Fruit fly (Drosophila melanogaster) whole organism, prepupa: ENCODE measurements around the gene tbc.

ENCODE experiments used
- Blimp-1 ChIP-seq: fragments of 200-800 bp; sonication (Bioruptor generic); optimal IDR thresholded peaks from 3 replicates; lab custom pipeline; 2017; ENCODE audit warnings: missing biosample characterization, missing genetic modification characterization, mild to moderate bottlenecking, moderate library complexity, missing genetic modification reagents
- CG10631 ChIP-seq: fragments of 200-800 bp; sonication (Bioruptor generic); optimal IDR thresholded peaks from 2 replicates; lab custom pipeline; 2016; ENCODE audit warnings: missing biosample characterization, missing genetic modification characterization
- CG10669 ChIP-seq: fragments of 200-800 bp; sonication (Bioruptor generic); optimal IDR thresholded peaks from 3 replicates; lab custom pipeline; 2018; ENCODE audit warnings: missing biosample characterization, mild to moderate bottlenecking, missing genetic modification characterization, moderate library complexity
- CG11294 ChIP-seq: fragments of 200-800 bp; sonication (Bioruptor generic); IDR thresholded peaks from 2 replicates; pipeline ENCODE4 v1.3.6; 2022; ENCODE audit warnings: missing biosample characterization, missing genetic modification characterization
- CG11762 ChIP-seq: fragments of 200-800 bp; sonication (Bioruptor generic); optimal IDR thresholded peaks from 3 replicates; lab custom pipeline; 2016; ENCODE audit warnings: missing biosample characterization, missing genetic modification characterization; ENCODE audit not compliant: insufficient read depth
- CG1621 ChIP-seq: fragments of 200-800 bp; sonication (Bioruptor generic); optimal IDR thresholded peaks from 3 replicates; lab custom pipeline; 2018; ENCODE audit warnings: missing biosample characterization, mild to moderate bottlenecking, missing genetic modification characterization
- CG16779 ChIP-seq: fragments of 200-800 bp; sonication (Bioruptor generic); optimal IDR thresholded peaks from 3 replicates; lab custom pipeline; 2017; ENCODE audit warnings: missing biosample characterization, mild to moderate bottlenecking, missing genetic modification characterization
- CG31627 ChIP-seq: fragments of 200-800 bp; sonication (Bioruptor generic); optimal IDR thresholded peaks from 3 replicates; lab custom pipeline; 2016; ENCODE audit warnings: missing biosample characterization, missing genetic modification characterization
- CG32006 ChIP-seq: fragments of 200-800 bp; sonication (Bioruptor generic); optimal IDR thresholded peaks from 3 replicates; lab custom pipeline; 2017; ENCODE audit warnings: missing biosample characterization, mild to moderate bottlenecking, missing genetic modification characterization
- CG34406 ChIP-seq: fragments of 200-800 bp; sonication (Bioruptor generic); optimal IDR thresholded peaks from 3 replicates; lab custom pipeline; 2016; ENCODE audit warnings: missing biosample characterization, missing genetic modification characterization
- CG3919 ChIP-seq: fragments of 200-800 bp; sonication (Bioruptor generic); optimal IDR thresholded peaks from 3 replicates; lab custom pipeline; 2016; ENCODE audit warnings: missing biosample characterization, missing genetic modification characterization
- CG4318 ChIP-seq: fragments of 200-800 bp; sonication (Bioruptor generic); optimal IDR thresholded peaks from 3 replicates; lab custom pipeline; 2017; ENCODE audit warnings: missing biosample characterization, mild to moderate bottlenecking, missing genetic modification characterization
- CG6163 ChIP-seq: fragments of 200-800 bp; sonication (Bioruptor generic); IDR thresholded peaks from 3 replicates; pipeline ENCODE4 v1.3.6; 2022; ENCODE audit warnings: missing biosample characterization, missing genetic modification characterization
- CG6276 ChIP-seq: fragments of 200-800 bp; sonication (Bioruptor generic); optimal IDR thresholded peaks from 2 replicates; lab custom pipeline; 2017; ENCODE audit warnings: missing biosample characterization, mild to moderate bottlenecking, missing genetic modification characterization
- CG6792 ChIP-seq: fragments of 200-800 bp; sonication (Bioruptor generic); optimal IDR thresholded peaks from 3 replicates; lab custom pipeline; 2016; ENCODE audit warnings: missing biosample characterization, missing genetic modification characterization
- CG7368 ChIP-seq: fragments of 200-800 bp; sonication (Bioruptor generic); optimal IDR thresholded peaks from 3 replicates; lab custom pipeline; 2016; ENCODE audit warnings: missing biosample characterization, missing genetic modification characterization
- CG8319 ChIP-seq: fragments of 200-800 bp; sonication (Bioruptor generic); optimal IDR thresholded peaks from 3 replicates; lab custom pipeline; 2016; ENCODE audit warnings: missing biosample characterization, missing genetic modification characterization
- Eip78C ChIP-seq: fragments of 200-800 bp; sonication (Bioruptor generic); peaks from one replicate; lab custom pipeline; 2016; ENCODE audit warnings: missing biosample characterization, missing genetic modification characterization
- Ets21C ChIP-seq: fragments of 200-800 bp; sonication (Bioruptor generic); optimal IDR thresholded peaks from 3 replicates; lab custom pipeline; 2016; ENCODE audit warnings: missing biosample characterization, missing genetic modification characterization
- Hr38 ChIP-seq: sonication (Bioruptor generic); optimal IDR thresholded peaks from 2 replicates; lab custom pipeline; 2016; ENCODE audit warnings: missing biosample characterization, missing genetic modification characterization
- Lpt ChIP-seq: fragments of 200-800 bp; sonication (Bioruptor generic); optimal IDR thresholded peaks from 3 replicates; lab custom pipeline; 2016; ENCODE audit warnings: missing biosample characterization, missing genetic modification characterization
- Met ChIP-seq: fragments of 200-800 bp; sonication (Bioruptor generic); optimal IDR thresholded peaks from 3 replicates; lab custom pipeline; 2016; ENCODE audit warnings: missing biosample characterization, missing genetic modification characterization
- OdsH ChIP-seq: fragments of 200-800 bp; sonication (Bioruptor generic); optimal IDR thresholded peaks from 3 replicates; lab custom pipeline; 2016; ENCODE audit warnings: missing biosample characterization, missing genetic modification characterization
- Sox102F ChIP-seq: fragments of 200-800 bp; sonication (Bioruptor generic); optimal IDR thresholded peaks from 2 replicates; lab custom pipeline; 2016; ENCODE audit warnings: missing biosample characterization, mild to moderate bottlenecking, missing genetic modification characterization
- Sox14 ChIP-seq: fragments of 200-800 bp; sonication (Bioruptor generic); optimal IDR thresholded peaks from 3 replicates; lab custom pipeline; 2016; ENCODE audit warnings: missing biosample characterization, missing genetic modification characterization
- Sox15 ChIP-seq: fragments of 200-800 bp; sonication (Bioruptor generic); optimal IDR thresholded peaks from 3 replicates; lab custom pipeline; 2016; ENCODE audit warnings: missing biosample characterization, missing genetic modification characterization
- cyc ChIP-seq: fragments of 200-800 bp; sonication (Bioruptor generic); optimal IDR thresholded peaks from 3 replicates; lab custom pipeline; 2016; ENCODE audit warnings: missing biosample characterization, missing genetic modification characterization
- dac ChIP-seq: fragments of 200-800 bp; sonication (Bioruptor generic); optimal IDR thresholded peaks from 2 replicates; lab custom pipeline; 2017; ENCODE audit warnings: missing biosample characterization, mild to moderate bottlenecking, missing genetic modification characterization
- dsx ChIP-seq: fragments of 200-800 bp; optimal IDR thresholded peaks from 3 replicates; lab custom pipeline; 2019; ENCODE audit warnings: missing biosample characterization, mild to moderate bottlenecking, missing genetic modification characterization, moderate library complexity; ENCODE audit not compliant: poor library complexity, severe bottlenecking
- eg ChIP-seq: fragments of 200-800 bp; sonication (Bioruptor generic); IDR thresholded peaks from 3 replicates; pipeline ENCODE4 v1.3.6; 2022; ENCODE audit warnings: missing biosample characterization, missing genetic modification characterization
- fd59A ChIP-seq: fragments of 200-800 bp; sonication (Bioruptor generic); optimal IDR thresholded peaks from 2 replicates; lab custom pipeline; 2017; ENCODE audit warnings: missing biosample characterization, mild to moderate bottlenecking, missing genetic modification characterization, missing genetic modification reagents
- fd85E ChIP-seq: fragments of 200-800 bp; sonication (Bioruptor generic); optimal IDR thresholded peaks from 3 replicates; lab custom pipeline; 2016; ENCODE audit warnings: missing biosample characterization, missing genetic modification characterization
- net ChIP-seq: fragments of 200-800 bp; sonication (Bioruptor generic); optimal IDR thresholded peaks from 3 replicates; lab custom pipeline; 2016; ENCODE audit warnings: missing biosample characterization, missing genetic modification characterization
- pdm3 ChIP-seq: fragments of 200-800 bp; sonication (Bioruptor generic); optimal IDR thresholded peaks from 3 replicates; lab custom pipeline; 2016; ENCODE audit warnings: missing biosample characterization, missing genetic modification characterization
- salr ChIP-seq, 2 experiments: fragments of 200-800 bp; sonication (Bioruptor generic); optimal IDR thresholded peaks; 3 replicates each; lab custom pipeline; 2016 to 2018; ENCODE audit warnings: missing biosample characterization in 2 of 2, missing genetic modification characterization in 2 of 2, mild to moderate bottlenecking in 1 of 2
- spab ChIP-seq: fragments of 200-800 bp; sonication (Bioruptor generic); optimal IDR thresholded peaks from 2 replicates; lab custom pipeline; 2017; ENCODE audit warnings: missing biosample characterization, mild to moderate bottlenecking, missing genetic modification characterization, missing genetic modification reagents
- ss ChIP-seq, 2 experiments: fragments of 200-800 bp; sonication (Bioruptor generic); optimal IDR thresholded peaks; 2 replicates in 1 of 2; 3 replicates in 1 of 2; lab custom pipeline; 2017 to 2018; ENCODE audit warnings: mild to moderate bottlenecking in 2 of 2, missing biosample characterization in 2 of 2, missing genetic modification characterization in 2 of 2, moderate library complexity in 1 of 2
- topi ChIP-seq: fragments of 200-800 bp; sonication (Bioruptor generic); optimal IDR thresholded peaks from 3 replicates; lab custom pipeline; 2016; ENCODE audit warnings: missing biosample characterization, missing genetic modification characterization

Gene tbc

DNA sequence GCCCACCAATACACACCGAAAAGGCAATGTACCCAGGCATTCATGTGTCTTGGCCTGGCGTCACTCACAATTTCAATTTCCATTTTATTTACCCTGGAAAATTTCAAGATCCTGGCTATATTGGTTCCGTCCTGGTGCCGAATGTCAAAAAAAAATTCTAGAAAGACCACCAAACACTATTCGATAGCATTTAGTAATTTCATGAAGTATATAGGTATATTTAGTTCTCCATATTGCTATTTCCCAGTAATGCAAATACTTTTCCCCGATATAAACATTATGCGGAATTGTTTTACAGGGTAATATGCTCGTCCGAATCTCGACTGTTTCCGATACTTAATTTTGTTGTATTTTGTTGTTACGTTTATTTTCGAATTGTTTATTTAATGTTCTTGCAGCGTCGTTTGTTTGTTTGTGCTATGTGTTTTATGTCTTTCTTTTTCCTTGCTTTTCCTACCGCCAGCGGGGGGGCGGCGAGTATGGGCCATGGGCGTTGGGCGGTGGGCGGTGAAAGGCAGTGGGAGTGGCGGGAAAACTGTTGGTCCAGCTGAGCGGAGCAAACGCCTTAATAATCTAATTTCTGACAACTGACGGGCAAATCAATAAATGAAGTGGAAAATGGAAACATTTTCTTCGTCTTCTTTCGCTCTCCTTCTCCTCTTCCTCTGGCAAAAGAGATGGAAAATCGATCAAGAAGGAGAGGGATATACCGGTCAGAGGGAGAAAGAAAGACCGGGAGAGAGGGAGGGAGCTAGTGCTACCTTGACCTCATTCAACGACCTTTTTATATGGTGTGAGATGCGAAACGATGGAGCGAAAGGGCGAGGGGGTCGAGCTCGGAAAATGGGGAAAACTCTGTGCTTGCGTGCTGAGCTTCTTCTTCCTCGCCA, 46.9 kb downstream of the tbc start (continued):
- TF ChIP-seq ss (GFP tag; optimal IDR thresholded peaks at IDR 0.05; lab: Kevin White, UChicago) (peak in 1 of 2 experiments; percentile 8), CG8319 (GFP tag; lab: Kevin White, UChicago) (no peak), CG6163 (peak; percentile 53; the same call in 1 of the 3 replicates), Lpt (GFP tag; lab: Kevin White, UChicago) (peak; percentile 49), CG34406 (peak; percentile 57), fd85E (no peak), CG10669 (GFP tag; lab: Kevin White, UChicago) (peak; percentile 39), dsx (GFP tag; lab: Kevin White, UChicago) (peak; percentile 14), CG6276 (peak; percentile 9), CG31627 (GFP tag; lab: Kevin White, UChicago) (peak; percentile 68), cyc (GFP tag; lab: Kevin White, UChicago) (peak; percentile 68), Sox14 (GFP tag; lab: Kevin White, UChicago) (peak; percentile 46), CG11294 (GFP tag; lab: Robert Waterston, UW) (peak; percentile 43; the same call in 1 of the 2 replicates), topi (GFP tag; lab: Kevin White, UChicago) (peak; percentile 66), Ets21C (peak; percentile 44), spab (GFP tag; lab: Kevin White, UChicago) (no peak), OdsH (GFP tag; lab: Kevin White, UChicago) (peak; percentile 53), Hr38 (no peak), net (GFP tag; lab: Kevin White, UChicago) (peak; percentile 56), CG7368 (GFP tag; lab: Kevin White, UChicago) (peak; percentile 53), CG3919 (GFP tag; lab: Kevin White, UChicago) (peak; percentile 42), Sox15 (GFP tag; lab: Kevin White, UChicago) (peak; percentile 20), CG4318 (peak; percentile 5), Sox102F (GFP tag; lab: Kevin White, UChicago) (peak; percentile 65), fd59A (no peak), CG32006 (GFP tag; lab: Kevin White, UChicago) (peak; percentile 67), eg (peak; percentile 60; the same call in 2 of the 3 replicates), CG1621 (no peak), Met (GFP tag; lab: Kevin White, UChicago) (peak; percentile 72), CG16779 (tag; lab: Kevin White, UChicago) (no peak), CG6792 (GFP tag; lab: Kevin White, UChicago) (peak; percentile 46), CG11762 (GFP tag; lab: Kevin White, UChicago) (peak; percentile 24), Blimp-1 (GFP tag; lab: Kevin White, UChicago) (no peak), Eip78C (GFP tag; lab: Kevin White, UChicago) (peak; percentile 85), pdm3 (GFP tag; lab: Kevin White, UChicago) (peak; percentile 60)
- TF ChIP-seq, all 60 proteins: peak for 47

DNA sequence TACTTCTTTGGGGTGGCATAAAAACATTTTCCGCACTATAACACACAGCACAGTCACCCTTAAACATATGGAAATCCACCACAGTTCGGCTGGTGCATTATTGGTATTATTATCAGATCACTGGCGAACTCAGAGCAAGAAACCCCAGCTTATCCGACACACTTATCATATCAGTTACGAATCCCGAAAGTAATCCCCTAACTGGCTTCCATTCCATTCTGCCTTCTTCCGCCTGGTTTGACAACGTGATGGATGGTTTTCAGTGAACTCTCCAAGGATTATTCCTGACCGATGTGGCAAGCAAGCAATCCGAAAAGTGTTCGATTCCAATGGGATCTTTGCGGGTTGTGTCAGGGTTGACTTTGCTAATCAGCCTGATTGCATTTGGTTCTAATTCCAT, 49.9 kb downstream of the tbc start:
- TF ChIP-seq Sox14 (GFP tag; lab: Kevin White, UChicago), result no peak
- TF ChIP-seq CG10631 (GFP tag; lab: Kevin White, UChicago), result no peak
- no peak for TF ChIP-seq dac (GFP tag; lab: Kevin White, UChicago)
- TF ChIP-seq CG32006 (GFP tag; lab: Kevin White, UChicago), result no peak
- TF ChIP-seq CG6276, result no peak
- no peak for TF ChIP-seq salr (GFP tag; optimal IDR thresholded peaks at IDR 0.05; lab: Kevin White, UChicago)
